Worm (Caenorhabditis elegans) whole organism, midembryonic: ENCODE results near the gene ZK353.2.

Source experiments
- T22C8.4 ChIP-seq: fragments of 200-800 bp; sonication (Bioruptor generic); IDR thresholded peaks from 2 replicates; pipeline ENCODE4 v1.3.6; 2022; ENCODE audit warnings: missing genetic modification characterization, missing compliant biosample characterization
- cog-1 ChIP-seq: sonication (generic microtip); optimal IDR thresholded peaks from 2 replicates; lab custom pipeline; 2016; ENCODE audit warnings: missing genetic modification characterization, missing compliant biosample characterization
- flt-1 ChIP-seq: fragments of 200-800 bp; sonication (Bioruptor generic); IDR thresholded peaks from 2 replicates; pipeline ENCODE4 v1.3.6; 2022; ENCODE audit warnings: missing genetic modification characterization, missing compliant biosample characterization
- klf-2 ChIP-seq: fragments of 200-800 bp; sonication (Bioruptor generic); conservative IDR thresholded peaks from 2 replicates; pipeline ENCODE4 v1.3.6; 2022; ENCODE audit warnings: missing genetic modification reagents, missing genetic modification characterization, missing compliant biosample characterization
- med-1 ChIP-seq: sonication (generic microtip); optimal IDR thresholded peaks from 2 replicates; lab custom pipeline; 2017; ENCODE audit warnings: missing genetic modification characterization, mild to moderate bottlenecking, missing compliant biosample characterization, antibody characterized with exemption, missing genetic modification reagents; ENCODE audit not compliant: insufficient read depth
- ref-1 ChIP-seq: fragments of 200-800 bp; sonication (Bioruptor generic); conservative IDR thresholded peaks from 2 replicates; pipeline ENCODE4 v1.3.6; 2022; ENCODE audit warnings: missing genetic modification reagents, missing genetic modification characterization, missing compliant biosample characterization
- tab-1 ChIP-seq: fragments of 200-800 bp; sonication (Bioruptor generic); IDR thresholded peaks from 2 replicates; pipeline ENCODE4 v1.3.6; 2022; ENCODE audit warnings: missing genetic modification characterization, missing compliant biosample characterization
- ztf-23 ChIP-seq: fragments of 200-800 bp; sonication (Bioruptor generic); IDR thresholded peaks from 2 replicates; pipeline ENCODE4 v1.3.6; 2022; ENCODE audit warnings: missing genetic modification reagents, missing genetic modification characterization, missing compliant biosample characterization
- ztf-29 ChIP-seq: fragments of 200-800 bp; sonication (Bioruptor generic); IDR thresholded peaks from 2 replicates; pipeline ENCODE4 v1.3.6; 2022; ENCODE audit warnings: missing genetic modification reagents, missing genetic modification characterization, missing compliant biosample characterization

Gene ZK353.2

ce11 chrIII:8439312-8439711 lies 40.8 kb downstream of the ZK353.2 start, which contains the start of gene pqn-96:
TSS of gene pqn-96 (minus strand) at chrIII:8439412.
- TF ChIP-seq flt-1 (GFP tag; lab: Robert Waterston, UW) (no peak), T22C8.4 (GFP tag; lab: Robert Waterston, UW) (no peak), tab-1 (GFP tag; lab: Robert Waterston, UW) (no peak), klf-2 (GFP tag; lab: Robert Waterston, UW) (no peak), ztf-23 (no peak)

- TF ChIP-seq ztf-23, result no peak
- 0 out of 2 replicates have a peak, but pooled peaks have one; percentile 23 for TF ChIP-seq flt-1 (GFP tag; lab: Robert Waterston, UW)
These were observed 45.1 kb downstream of the ZK353.2 start, which contains the start of gene ufbp-1 for ce11 chrIII:8443557-8444131. TSS of gene ufbp-1 (minus strand) at chrIII:8443607.

- TF ChIP-seq ztf-29 (GFP tag; lab: Robert Waterston, UW) (no peak), T22C8.4 (GFP tag; lab: Robert Waterston, UW) (no peak), tab-1 (GFP tag; lab: Robert Waterston, UW) (no peak), med-1 (GFP tag; lab: Kevin White, UChicago) (no peak), klf-2 (GFP tag; lab: Robert Waterston, UW) (no peak), cog-1 (no peak)
These were observed 46.1 kb downstream of the ZK353.2 start for ce11 chrIII:8444433-8445090.

- TF ChIP-seq klf-2 (GFP tag; lab: Robert Waterston, UW) (no peak), med-1 (GFP tag; lab: Kevin White, UChicago) (no peak), ztf-29 (GFP tag; lab: Robert Waterston, UW) (no peak), flt-1 (GFP tag; lab: Robert Waterston, UW) (no peak), cog-1 (no peak), ztf-23 (no peak), tab-1 (GFP tag; lab: Robert Waterston, UW) (no peak), T22C8.4 (GFP tag; lab: Robert Waterston, UW) (no peak), ref-1 (GFP tag; lab: Robert Waterston, UW) (no peak)
These were observed 47.5 kb downstream of the ZK353.2 start for ce11 chrIII:8446061-8446460.

- TF ChIP-seq klf-2 (GFP tag; lab: Robert Waterston, UW), result no peak
- TF ChIP-seq ztf-29 (GFP tag; lab: Robert Waterston, UW), result no peak
- no peak for TF ChIP-seq cog-1
- TF ChIP-seq tab-1 (GFP tag; lab: Robert Waterston, UW), result no peak
- no peak for TF ChIP-seq flt-1 (GFP tag; lab: Robert Waterston, UW)
- TF ChIP-seq med-1 (GFP tag; lab: Kevin White, UChicago), result no peak
- TF ChIP-seq ztf-23, result no peak
- no peak for TF ChIP-seq ref-1 (GFP tag; lab: Robert Waterston, UW)
- no peak for TF ChIP-seq T22C8.4 (GFP tag; lab: Robert Waterston, UW)
These were observed 48.0 kb downstream of the ZK353.2 start, which contains the start of gene hsp-110 for ce11 chrIII:8446534-8446933. TSS of gene hsp-110 (minus strand) at chrIII:8446909.

- TF ChIP-seq med-1 (GFP tag; lab: Kevin White, UChicago) (no peak), ztf-23 (peak; percentile 78), tab-1 (GFP tag; lab: Robert Waterston, UW) (no peak), ztf-29 (GFP tag; lab: Robert Waterston, UW) (no peak), flt-1 (GFP tag; lab: Robert Waterston, UW) (peak; percentile 79), T22C8.4 (GFP tag; lab: Robert Waterston, UW) (no peak), cog-1 (peak; percentile 90)
These were observed 48.5 kb downstream of the ZK353.2 start, which contains the start of gene rpn-3 for ce11 chrIII:8446940-8447403. TSS of gene rpn-3 (plus strand) at chrIII:8447353.
